Fruit fly (Drosophila melanogaster) whole organism, embryonic: Measurements from ENCODE around the gene Pdzd8.

Experiments used
- Adf1 ChIP-seq: fragments of 200-800 bp; sonication (Bioruptor generic); IDR thresholded peaks from 2 replicates; pipeline ENCODE4 v1.3.6; 2022; ENCODE audit warnings: missing biosample characterization, missing genetic modification characterization
- Aef1 ChIP-seq: fragments of 200-800 bp; sonication (Bioruptor generic); IDR thresholded peaks from 3 replicates; pipeline ENCODE4 v1.3.6; 2022; ENCODE audit warnings: missing biosample characterization, missing genetic modification characterization
- Asciz ChIP-seq: fragments of 200-800 bp; sonication (Bioruptor generic); optimal IDR thresholded peaks from 2 replicates; lab custom pipeline; 2017; ENCODE audit warnings: missing biosample characterization, mild to moderate bottlenecking, missing genetic modification characterization, missing genetic modification reagents
- CG12299 ChIP-seq: fragments of 200-800 bp; sonication (Bioruptor generic); optimal IDR thresholded peaks from 2 replicates; lab custom pipeline; 2018; ENCODE audit warnings: missing biosample characterization, mild to moderate bottlenecking, missing genetic modification characterization
- CG14050 ChIP-seq: fragments of 200-800 bp; sonication (Bioruptor generic); IDR thresholded peaks from 3 replicates; pipeline ENCODE4 v1.3.6; 2022; ENCODE audit warnings: missing biosample characterization, missing genetic modification characterization
- CG14965 ChIP-seq: fragments of 200-800 bp; sonication (Bioruptor generic); optimal IDR thresholded peaks from 2 replicates; lab custom pipeline; 2016; ENCODE audit warnings: missing biosample characterization, missing genetic modification characterization, borderline replicate concordance
- CG1647 ChIP-seq: fragments of 200-800 bp; sonication (Bioruptor generic); optimal IDR thresholded peaks from 3 replicates; lab custom pipeline; 2016; ENCODE audit warnings: missing biosample characterization, missing genetic modification characterization
- CG16813 ChIP-seq: fragments of 200-800 bp; sonication (Bioruptor generic); IDR thresholded peaks from 3 replicates; pipeline ENCODE4 v1.3.6; 2022; ENCODE audit warnings: missing biosample characterization, missing genetic modification characterization; ENCODE audit not compliant: partially characterized antibody
- CG17385 ChIP-seq: fragments of 200-800 bp; sonication (Bioruptor generic); optimal IDR thresholded peaks from 3 replicates; lab custom pipeline; 2018; ENCODE audit warnings: missing biosample characterization, mild to moderate bottlenecking, missing genetic modification characterization
- CG18011 ChIP-seq: fragments of 200-800 bp; sonication (Bioruptor generic); optimal IDR thresholded peaks from 2 replicates; lab custom pipeline; 2017; ENCODE audit warnings: missing biosample characterization, missing genetic modification characterization, mild to moderate bottlenecking, moderate library complexity, missing genotype
- CG30403 ChIP-seq: fragments of 200-800 bp; sonication (Bioruptor generic); optimal IDR thresholded peaks from 3 replicates; lab custom pipeline; 2016; ENCODE audit warnings: missing biosample characterization, missing genetic modification characterization
- CG33557 ChIP-seq: fragments of 200-800 bp; sonication (Bioruptor generic); optimal IDR thresholded peaks from 2 replicates; lab custom pipeline; 2019; ENCODE audit warnings: missing biosample characterization, mild to moderate bottlenecking, missing genetic modification characterization, moderate library complexity
- CG34224 ChIP-seq: fragments of 200-800 bp; sonication (Bioruptor generic); IDR thresholded peaks from 3 replicates; pipeline ENCODE4 v1.3.6; 2022; ENCODE audit warnings: missing biosample characterization, missing genetic modification characterization; ENCODE audit not compliant: partially characterized antibody
- CG34422 ChIP-seq: fragments of 200-800 bp; sonication (Bioruptor generic); IDR thresholded peaks from 3 replicates; pipeline ENCODE4 v1.3.6; 2022; ENCODE audit warnings: missing biosample characterization, missing genetic modification characterization
- CG4328 ChIP-seq: fragments of 200-800 bp; sonication (Bioruptor generic); optimal IDR thresholded peaks from 3 replicates; lab custom pipeline; 2017; ENCODE audit warnings: missing biosample characterization, missing genetic modification reagents, missing genetic modification characterization
- CG7372 ChIP-seq: fragments of 200-800 bp; sonication (Bioruptor generic); IDR thresholded peaks from 2 replicates; pipeline ENCODE4 v1.3.6; 2022; ENCODE audit warnings: missing biosample characterization, missing genetic modification characterization
- CG7556 ChIP-seq: fragments of 200-800 bp; sonication (Bioruptor generic); optimal IDR thresholded peaks from 2 replicates; lab custom pipeline; 2017; ENCODE audit warnings: missing biosample characterization, mild to moderate bottlenecking, missing genetic modification characterization
- CG7987 ChIP-seq: fragments of 200-800 bp; sonication (Bioruptor generic); optimal IDR thresholded peaks from 2 replicates; lab custom pipeline; 2018; ENCODE audit warnings: missing biosample characterization, mild to moderate bottlenecking, missing genetic modification characterization, moderate library complexity
- CG8478 ChIP-seq: fragments of >200 bp; optimal IDR thresholded peaks from 2 replicates; lab custom pipeline; 2018
- Chrac-16 ChIP-seq: fragments of 200-800 bp; sonication (Bioruptor generic); optimal IDR thresholded peaks from 3 replicates; lab custom pipeline; 2016; ENCODE audit warnings: missing biosample characterization, missing genetic modification characterization
- E2f1 ChIP-seq: fragments of 200-800 bp; sonication (Bioruptor generic); IDR thresholded peaks from 2 replicates; pipeline ENCODE4 v1.3.6; 2022; ENCODE audit warnings: missing biosample characterization, missing genetic modification characterization
- Ets97D ChIP-seq: fragments of 200-800 bp; sonication (Bioruptor generic); optimal IDR thresholded peaks from 3 replicates; lab custom pipeline; 2016; ENCODE audit warnings: missing biosample characterization, missing genetic modification characterization
- HLH54F ChIP-seq: fragments of 200-800 bp; sonication (Bioruptor generic); optimal IDR thresholded peaks from 3 replicates; lab custom pipeline; 2016; ENCODE audit warnings: missing biosample characterization, missing genetic modification characterization
- HLHmδ ChIP-seq: fragments of 200-800 bp; sonication (Bioruptor generic); optimal IDR thresholded peaks from 2 replicates; lab custom pipeline; 2018; ENCODE audit warnings: missing biosample characterization, mild to moderate bottlenecking, missing genetic modification characterization, moderate library complexity
- Hmx ChIP-seq: fragments of 200-800 bp; sonication (Bioruptor generic); optimal IDR thresholded peaks from 2 replicates; lab custom pipeline; 2016; ENCODE audit warnings: missing biosample characterization, missing genetic modification characterization
- Pdp1 ChIP-seq, 2 experiments: fragments of 200-800 bp; sonication (Bioruptor generic); optimal IDR thresholded peaks; 3 replicates each; lab custom pipeline; 2016; ENCODE audit warnings: missing biosample characterization in 2 of 2, missing genetic modification characterization in 2 of 2, mild to moderate bottlenecking in 1 of 2, moderate library complexity in 1 of 2
- Sox100B ChIP-seq: fragments of 200-800 bp; sonication (Bioruptor generic); optimal IDR thresholded peaks from 3 replicates; lab custom pipeline; 2018; ENCODE audit warnings: missing biosample characterization, mild to moderate bottlenecking, missing genetic modification characterization
- Xbp1 ChIP-seq: fragments of 200-800 bp; sonication (Bioruptor generic); optimal IDR thresholded peaks from 3 replicates; lab custom pipeline; 2016; ENCODE audit warnings: missing biosample characterization, mild to moderate bottlenecking, missing genetic modification characterization
- ara ChIP-seq: fragments of 200-800 bp; sonication (Bioruptor generic); IDR thresholded peaks from 2 replicates; pipeline ENCODE4 v1.3.6; 2022; ENCODE audit warnings: missing biosample characterization, missing genetic modification characterization
- dmrt11E ChIP-seq: fragments of 200-800 bp; sonication (Bioruptor generic); optimal IDR thresholded peaks from 3 replicates; lab custom pipeline; 2018; ENCODE audit warnings: missing biosample characterization, mild to moderate bottlenecking, missing genetic modification characterization, moderate library complexity
- emc ChIP-seq: fragments of 200-800 bp; sonication (Bioruptor generic); optimal IDR thresholded peaks from 2 replicates; lab custom pipeline; 2016; ENCODE audit warnings: missing biosample characterization, missing genetic modification characterization
- fd102C ChIP-seq: fragments of 200-800 bp; sonication (Bioruptor generic); optimal IDR thresholded peaks from 2 replicates; lab custom pipeline; 2018; ENCODE audit warnings: missing biosample characterization, mild to moderate bottlenecking, missing genetic modification characterization, moderate library complexity
- hkb ChIP-seq, 2 experiments: fragments of 200-800 bp in 1 of 2; fragments of >200 bp in 1 of 2; sonication (Bioruptor generic) in 1 of 2; IDR thresholded peaks in 1 of 2; optimal IDR thresholded peaks in 1 of 2; 2 replicates each; pipeline versions ENCODE4 v1.3.6 to Lab custom; 2017 to 2022; ENCODE audit warnings: missing biosample characterization in 1 of 2, missing genetic modification characterization in 1 of 2
- insv ChIP-seq, 2 experiments: fragments of 200-800 bp; sonication (Bioruptor generic); optimal IDR thresholded peaks; 3 replicates each; lab custom pipeline; 2016 to 2018; ENCODE audit warnings: missing biosample characterization in 2 of 2, missing genetic modification characterization in 2 of 2
- luna ChIP-seq: fragments of 200-800 bp; sonication (Bioruptor generic); optimal IDR thresholded peaks from 2 replicates; lab custom pipeline; 2016; ENCODE audit warnings: missing biosample characterization, missing genetic modification characterization
- onecut ChIP-seq: fragments of 200-800 bp; sonication (Bioruptor generic); IDR thresholded peaks from 2 replicates; pipeline ENCODE4 v1.3.6; 2022; ENCODE audit warnings: missing biosample characterization, missing genetic modification characterization
- psq ChIP-seq: fragments of 200-800 bp; sonication (Bioruptor generic); optimal IDR thresholded peaks from 2 replicates; lab custom pipeline; 2017; ENCODE audit warnings: missing biosample characterization, missing genetic modification characterization
- rib ChIP-seq: fragments of 200-800 bp; sonication (Bioruptor generic); IDR thresholded peaks from 2 replicates; pipeline ENCODE4 v1.3.6; 2022; ENCODE audit warnings: missing biosample characterization, missing genetic modification characterization
- slou ChIP-seq: fragments of 200-800 bp; sonication (Bioruptor generic); optimal IDR thresholded peaks from 3 replicates; lab custom pipeline; 2016; ENCODE audit warnings: missing biosample characterization, missing genetic modification characterization
- toy ChIP-seq: fragments of 200-800 bp; sonication (Bioruptor generic); IDR thresholded peaks from 2 replicates; pipeline ENCODE4 v1.3.6; 2022; ENCODE audit warnings: missing biosample characterization, missing genetic modification characterization
- tup ChIP-seq: fragments of 200-800 bp; sonication (Bioruptor generic); optimal IDR thresholded peaks from 2 replicates; lab custom pipeline; 2016; ENCODE audit warnings: missing biosample characterization, mild to moderate bottlenecking, missing genetic modification characterization, moderate library complexity
- usp ChIP-seq: fragments of >200 bp; optimal IDR thresholded peaks from 2 replicates; lab custom pipeline; 2017; ENCODE audit warnings: missing biosample characterization, missing genetic modification characterization
- zf30C ChIP-seq: fragments of 200-800 bp; sonication (Bioruptor generic); optimal IDR thresholded peaks from 3 replicates; lab custom pipeline; 2018; ENCODE audit warnings: missing biosample characterization, mild to moderate bottlenecking, missing genetic modification characterization

The Pdzd8 gene

dm6 chrX:11920959-11921358 is 9.7 kb downstream of the Pdzd8 start (continued):
- TF ChIP-seq CG7556 (GFP tag; lab: Kevin White, UChicago) (peak; percentile 90), rib (GFP tag; lab: Robert Waterston, UW) (peak; percentile 76), emc (GFP tag; lab: Kevin White, UChicago) (no peak), CG34224 (no peak), CG18011 (GFP tag; lab: Kevin White, UChicago) (peak; percentile 64), CG1647 (peak; percentile 41), insv (GFP tag; optimal IDR thresholded peaks at IDR 0.05; lab: Kevin White, UChicago) (peak in 1 of 2 experiments; percentile 58), CG8478 (lab: Kevin White, UChicago) (no peak), Pdp1 (GFP tag; optimal IDR thresholded peaks at IDR 0.05; lab: Kevin White, UChicago) (peak; percentile 68 to 77), usp (no peak), CG16813 (no peak), CG12299 (peak; percentile 87), Hmx (GFP tag; lab: Kevin White, UChicago) (peak; percentile 52), Adf1 (GFP tag; lab: Robert Waterston, UW) (peak; percentile 58), CG33557 (peak; percentile 79), Chrac-16 (GFP tag; lab: Kevin White, UChicago) (peak; percentile 83), hkb (optimal IDR thresholded peaks at IDR 0.05; lab: Kevin White, UChicago) (no peak), hkb (GFP tag; IDR thresholded peaks at IDR 0.05; lab: Robert Waterston, UW) (peak; percentile 87), fd102C (GFP tag; lab: Kevin White, UChicago) (peak; percentile 2), zf30C (GFP tag; lab: Kevin White, UChicago) (peak; percentile 78), CG17385 (peak; percentile 88), luna (GFP tag; lab: Kevin White, UChicago) (peak; percentile 9), CG4328 (GFP tag; lab: Kevin White, UChicago) (peak; percentile 83), onecut (GFP tag; lab: Robert Waterston, UW) (peak; percentile 77), E2f1 (GFP tag; lab: Robert Waterston, UW) (peak; percentile 85), slou (GFP tag; lab: Kevin White, UChicago) (peak; percentile 86), HLHmδ (GFP tag; lab: Kevin White, UChicago) (no peak), tup (GFP tag; lab: Kevin White, UChicago) (no peak), CG7987 (GFP tag; lab: Kevin White, UChicago) (peak; percentile 66), CG30403 (peak; percentile 93), dmrt11E (tag; lab: Kevin White, UChicago) (peak; percentile 81), Ets97D (peak; percentile 26), CG7372 (GFP tag; lab: Robert Waterston, UW) (peak; percentile 88), HLH54F (GFP tag; lab: Kevin White, UChicago) (peak; percentile 55), ara (peak; percentile 74; the same call in 1 of the 2 replicates), psq (GFP tag; lab: Kevin White, UChicago) (peak; percentile 34), CG14050 (GFP tag; lab: Robert Waterston, UW) (peak; percentile 84), toy (GFP tag; lab: Robert Waterston, UW) (peak; percentile 65), Xbp1 (peak; percentile 90), Asciz (GFP tag; lab: Kevin White, UChicago) (peak; percentile 89), CG14965 (no peak), CG34422 (GFP tag; lab: Robert Waterston, UW) (peak; percentile 87), Aef1 (peak; percentile 77), Sox100B (GFP tag; lab: Kevin White, UChicago) (peak; percentile 91)
- TF ChIP-seq, all 482 proteins: peak for 399
